Worm (Caenorhabditis elegans): ENCODE data around the gene T20D4.3.

Gene T20D4.3

ce11 chrV:3417928-3418327 lies at the start of gene T20D4.3:
TSS of gene T20D4.3 (plus strand) at chrV:3418228.
- TF ChIP-seq lsy-2 (tag; optimal IDR thresholded peaks at IDR 0.05) (no peak), pha-4 (tag; optimal IDR thresholded peaks at IDR 0.05) (no peak), mls-2 (tag; optimal IDR thresholded peaks at IDR 0.05) (no peak), unc-39 (tag; optimal IDR thresholded peaks at IDR 0.05) (no peak), lin-13 (tag; optimal IDR thresholded peaks at IDR 0.05) (no peak), lin-32 (GFP tag; optimal IDR thresholded peaks at IDR 0.05) (no peak)

DNA sequence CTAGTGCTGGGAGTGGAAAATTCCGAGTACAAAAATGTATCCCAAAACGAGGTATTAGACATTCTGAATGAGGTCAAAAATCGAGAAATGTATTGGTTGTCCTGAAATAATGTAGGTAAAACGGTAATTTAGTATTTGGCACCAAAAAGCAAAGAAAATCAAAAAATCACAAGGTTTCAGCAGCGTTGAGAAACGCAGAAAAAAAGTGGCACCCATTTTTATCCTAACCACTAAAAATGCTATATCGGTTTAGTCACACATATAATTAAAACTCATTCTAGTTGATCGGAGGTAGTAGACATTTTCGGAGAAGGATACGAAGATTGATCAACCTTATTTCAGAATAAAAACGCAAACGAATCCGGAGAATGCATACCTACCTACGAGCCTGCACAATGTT lies 45.4 kb upstream of the T20D4.3 start, which contains the start of gene srx-121:
Gene srx-121, minus strand, starts transcription at position 101 of the 400 bp plus-strand sequence.
- TF ChIP-seq unc-120 (tag; optimal IDR thresholded peaks at IDR 0.05; ENCODE audit: poor library complexity, severe bottlenecking) (no peak), ceh-43 (GFP tag; optimal IDR thresholded peaks at IDR 0.05) (no peak), zip-8 (tag; optimal IDR thresholded peaks at IDR 0.05) (no peak), lin-13 (tag; optimal IDR thresholded peaks at IDR 0.05) (no peak), M03D4.4 (tag; optimal IDR thresholded peaks at IDR 0.05) (no peak), ham-2 (GFP tag; optimal IDR thresholded peaks at IDR 0.05) (no peak), elt-1 (tag; optimal IDR thresholded peaks at IDR 0.05; ENCODE audit: borderline replicate concordance, insufficient read depth) (no peak), unc-39 (tag; optimal IDR thresholded peaks at IDR 0.05) (no peak), nhr-237 (tag; optimal IDR thresholded peaks at IDR 0.05) (no peak), hlh-1 (tag; optimal IDR thresholded peaks at IDR 0.05) (no peak), nhr-28 (tag; optimal IDR thresholded peaks at IDR 0.05) (no peak), blmp-1 (tag; optimal IDR thresholded peaks at IDR 0.05) (no peak), mab-5 (tag; optimal IDR thresholded peaks at IDR 0.05) (no peak), ces-1 (GFP tag; optimal IDR thresholded peaks at IDR 0.05) (no peak), nhr-76 (tag; optimal IDR thresholded peaks at IDR 0.05) (no peak), nhr-2 (tag; optimal IDR thresholded peaks at IDR 0.05) (no peak), drap-1 (GFP tag; optimal IDR thresholded peaks at IDR 0.05) (no peak), flh-1 (GFP tag; optimal IDR thresholded peaks at IDR 0.05) (no peak)

ce11 chrV:3376973-3377372 lies 41.1 kb upstream of the T20D4.3 start, which contains the start of gene srbc-2:
TSS of gene srbc-2 (minus strand) at chrV:3377073.
- no peak for TF ChIP-seq pha-4 (tag; optimal IDR thresholded peaks at IDR 0.05)
- no peak for TF ChIP-seq snpc-4 (tag; optimal IDR thresholded peaks at IDR 0.05)
- TF ChIP-seq ces-1 (GFP tag; optimal IDR thresholded peaks at IDR 0.05): no peak

- TF ChIP-seq sptf-1 (tag; optimal IDR thresholded peaks at IDR 0.05) (no peak), nhr-237 (tag; optimal IDR thresholded peaks at IDR 0.05) (no peak), ces-1 (GFP tag; optimal IDR thresholded peaks at IDR 0.05) (no peak), ceh-43 (GFP tag; optimal IDR thresholded peaks at IDR 0.05) (no peak), nhr-12 (tag; optimal IDR thresholded peaks at IDR 0.05) (no peak), nhr-76 (tag; optimal IDR thresholded peaks at IDR 0.05) (no peak), lin-13 (tag; optimal IDR thresholded peaks at IDR 0.05) (no peak), hlh-1 (tag; optimal IDR thresholded peaks at IDR 0.05) (no peak), M03D4.4 (tag; optimal IDR thresholded peaks at IDR 0.05) (no peak), sem-2 (GFP tag; optimal IDR thresholded peaks at IDR 0.05) (no peak), lsy-2 (tag; optimal IDR thresholded peaks at IDR 0.05) (no peak)
Measured at ce11 chrV:3388299-3388698, 29.7 kb upstream of the T20D4.3 start.

ce11 chrV:3391005-3391404 lies 27.0 kb upstream of the T20D4.3 start:
- TF ChIP-seq blmp-1 (tag; optimal IDR thresholded peaks at IDR 0.05) (no peak), drap-1 (GFP tag; optimal IDR thresholded peaks at IDR 0.05) (no peak), pha-4 (tag; optimal IDR thresholded peaks at IDR 0.05) (no peak), bed-3 (GFP tag; optimal IDR thresholded peaks at IDR 0.05) (no peak), elt-3 (tag; optimal IDR thresholded peaks at IDR 0.05) (no peak), M03D4.4 (tag; optimal IDR thresholded peaks at IDR 0.05) (no peak), nhr-12 (tag; optimal IDR thresholded peaks at IDR 0.05) (no peak), elt-1 (tag; optimal IDR thresholded peaks at IDR 0.05; ENCODE audit: borderline replicate concordance, insufficient read depth) (no peak), lin-13 (tag; optimal IDR thresholded peaks at IDR 0.05) (no peak), ceh-43 (GFP tag; optimal IDR thresholded peaks at IDR 0.05) (no peak), mep-1 (tag; optimal IDR thresholded peaks at IDR 0.05) (no peak), mab-5 (tag; optimal IDR thresholded peaks at IDR 0.05) (no peak), snpc-4 (tag; optimal IDR thresholded peaks at IDR 0.05) (no peak), lin-32 (GFP tag; optimal IDR thresholded peaks at IDR 0.05) (no peak), unc-120 (tag; optimal IDR thresholded peaks at IDR 0.05; ENCODE audit: poor library complexity, severe bottlenecking) (no peak), nhr-2 (tag; optimal IDR thresholded peaks at IDR 0.05) (no peak), zip-8 (tag; optimal IDR thresholded peaks at IDR 0.05) (no peak), nhr-28 (tag; optimal IDR thresholded peaks at IDR 0.05) (no peak)

DNA sequence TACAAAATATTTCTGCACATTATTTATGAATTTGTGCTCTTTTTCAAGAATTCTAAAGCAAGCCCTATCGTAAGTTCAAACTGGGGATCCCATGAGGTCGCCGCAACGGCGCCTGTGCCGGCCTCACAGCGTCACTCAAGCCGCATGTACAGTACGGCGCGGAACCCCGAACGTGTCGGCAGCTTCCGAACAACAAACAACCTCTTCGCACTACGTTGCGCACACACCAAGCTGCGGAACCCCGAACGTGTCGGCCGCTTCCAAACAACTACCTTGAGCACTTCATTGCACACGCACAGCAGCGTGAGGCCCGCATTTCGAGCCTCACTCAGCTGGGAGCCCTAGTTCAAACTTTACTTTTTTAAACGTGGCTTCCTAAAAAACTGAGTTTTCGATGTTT lies 24.0 kb upstream of the T20D4.3 start:
- TF ChIP-seq ham-2 (GFP tag; optimal IDR thresholded peaks at IDR 0.05) (no peak), M03D4.4 (tag; optimal IDR thresholded peaks at IDR 0.05) (no peak), ztf-11 (tag; optimal IDR thresholded peaks at IDR 0.05) (no peak), snpc-4 (tag; optimal IDR thresholded peaks at IDR 0.05) (no peak), mep-1 (tag; optimal IDR thresholded peaks at IDR 0.05) (no peak)
